Fruit fly (Drosophila melanogaster) whole organism, wandering third instar larva: ENCODE results near the gene CG10550.

ENCODE experiments used
- Abd-B ChIP-seq: fragments of >200 bp; optimal IDR thresholded peaks from 2 replicates; lab custom pipeline; 2017; ENCODE audit warnings: missing biosample characterization, missing genetic modification characterization
- CG32264 ChIP-seq: fragments of 200-800 bp; sonication (Bioruptor generic); optimal IDR thresholded peaks from 2 replicates; lab custom pipeline; 2016; ENCODE audit warnings: missing biosample characterization, missing genetic modification characterization
- CG9705 ChIP-seq: fragments of 200-800 bp; sonication (Bioruptor generic); optimal IDR thresholded peaks from 2 replicates; lab custom pipeline; 2018; ENCODE audit warnings: missing biosample characterization, mild to moderate bottlenecking, missing genetic modification characterization
- CrebA ChIP-seq: fragments of 200-800 bp; sonication (Bioruptor generic); optimal IDR thresholded peaks from 2 replicates; lab custom pipeline; 2016; ENCODE audit warnings: missing biosample characterization, mild to moderate bottlenecking, missing genetic modification characterization, borderline replicate concordance
- Dfd ChIP-seq: fragments of >200 bp; optimal IDR thresholded peaks from 2 replicates; lab custom pipeline; 2017; ENCODE audit warnings: missing biosample characterization, missing genetic modification characterization
- Dif ChIP-seq: fragments of 200-275, 200-300 bp; sonication (Bioruptor generic); optimal IDR thresholded peaks from 2 replicates; lab custom pipeline; 2018; ENCODE audit warnings: missing biosample characterization, missing genetic modification characterization; ENCODE audit not compliant: partially characterized antibody
- GATAd ChIP-seq: sonication (Bioruptor generic); optimal IDR thresholded peaks from 2 replicates; lab custom pipeline; 2016; ENCODE audit warnings: missing biosample characterization, missing genetic modification characterization
- HLH106 ChIP-seq: fragments of 200-800 bp; optimal IDR thresholded peaks from 3 replicates; lab custom pipeline; 2019; ENCODE audit warnings: missing biosample characterization, mild to moderate bottlenecking, missing genetic modification characterization, moderate library complexity
- Hnf4 ChIP-seq: fragments of 200-800 bp; sonication (Bioruptor generic); optimal IDR thresholded peaks from 2 replicates; lab custom pipeline; 2016; ENCODE audit warnings: missing biosample characterization, mild to moderate bottlenecking, missing genetic modification characterization
- Hr78 ChIP-seq: fragments of >200 bp; optimal IDR thresholded peaks from 2 replicates; lab custom pipeline; 2017; ENCODE audit warnings: missing biosample characterization, missing genetic modification characterization
- Hr83 ChIP-seq: fragments of 200-300 bp; sonication (Bioruptor generic); optimal IDR thresholded peaks from 2 replicates; lab custom pipeline; 2016; ENCODE audit warnings: missing biosample characterization, mild to moderate bottlenecking, missing genetic modification characterization, moderate library complexity; ENCODE audit not compliant: poor library complexity, severe bottlenecking
- Jra ChIP-seq: sonication (Bioruptor generic); optimal IDR thresholded peaks from 2 replicates; lab custom pipeline; 2016; ENCODE audit warnings: missing biosample characterization, missing genetic modification characterization
- Mio ChIP-seq: sonication (Bioruptor generic); optimal IDR thresholded peaks from 2 replicates; lab custom pipeline; 2016; ENCODE audit warnings: missing biosample characterization, missing genetic modification characterization
- Myc ChIP-seq: fragments of >200 bp; optimal IDR thresholded peaks from 2 replicates; lab custom pipeline; 2017
- N ChIP-seq: fragments of >200 bp; optimal IDR thresholded peaks from 2 replicates; lab custom pipeline; 2018; ENCODE audit warnings: missing biosample characterization, missing external identifiers, missing genetic modification characterization
- OdsH ChIP-seq: fragments of 200-800 bp; sonication (Bioruptor generic); optimal IDR thresholded peaks from 2 replicates; lab custom pipeline; 2016; ENCODE audit warnings: missing biosample characterization, mild to moderate bottlenecking, missing genetic modification characterization
- Rel ChIP-seq, 2 experiments: fragments of 200-800 bp; sonication (Bioruptor generic) in 1 of 2; optimal IDR thresholded peaks; 2 replicates in 1 of 2; 3 replicates in 1 of 2; lab custom pipeline; 2016 to 2019; ENCODE audit warnings: mild to moderate bottlenecking in 2 of 2, missing biosample characterization in 2 of 2, missing genetic modification characterization in 2 of 2, moderate library complexity in 1 of 2
- Sp1 ChIP-seq: fragments of 200-800 bp; sonication (Bioruptor generic); optimal IDR thresholded peaks from 3 replicates; lab custom pipeline; 2019; ENCODE audit warnings: missing biosample characterization, mild to moderate bottlenecking, missing genetic modification characterization, moderate library complexity
- Vsx2 ChIP-seq: fragments of 200-300, 225-300 bp; sonication (Bioruptor generic); optimal IDR thresholded peaks from 2 replicates; lab custom pipeline; 2018; ENCODE audit warnings: missing biosample characterization, missing genetic modification characterization; ENCODE audit not compliant: partially characterized antibody
- br ChIP-seq: fragments of 200-800 bp; sonication (Bioruptor generic); optimal IDR thresholded peaks from 2 replicates; lab custom pipeline; 2016; ENCODE audit warnings: missing biosample characterization, missing genetic modification characterization
- brk ChIP-seq: fragments of 200-800 bp; sonication (Bioruptor generic); optimal IDR thresholded peaks from 2 replicates; lab custom pipeline; 2016; ENCODE audit warnings: missing biosample characterization, mild to moderate bottlenecking, missing genetic modification characterization
- dl ChIP-seq, 2 experiments: fragments of 175-275, 200-275 bp in 1 of 2; fragments of 200-275 bp in 1 of 2; sonication (Bioruptor generic); optimal IDR thresholded peaks; lab custom pipeline; 2018; ENCODE audit warnings: mild to moderate bottlenecking in 2 of 2, missing biosample characterization in 2 of 2, missing genetic modification characterization in 2 of 2, moderate library complexity in 2 of 2; ENCODE audit not compliant: partially characterized antibody in 2 of 2, insufficient read depth in 1 of 2
- dmrt93B ChIP-seq: fragments of 200-800 bp; sonication (Bioruptor generic); optimal IDR thresholded peaks from 2 replicates; lab custom pipeline; 2018; ENCODE audit warnings: missing biosample characterization, mild to moderate bottlenecking, missing genetic modification characterization
- dsf ChIP-seq: sonication (Bioruptor generic); optimal IDR thresholded peaks from 2 replicates; lab custom pipeline; 2016; ENCODE audit warnings: missing biosample characterization, missing genetic modification characterization, borderline replicate concordance
- ey ChIP-seq: fragments of 200-800 bp; sonication (Bioruptor generic); optimal IDR thresholded peaks from 2 replicates; lab custom pipeline; 2016; ENCODE audit warnings: missing biosample characterization, missing genetic modification characterization
- foxo ChIP-seq, 2 experiments: fragments of 200-800 bp; sonication (Bioruptor generic); optimal IDR thresholded peaks; 2 replicates in 1 of 2; 3 replicates in 1 of 2; lab custom pipeline; 2016 to 2017; ENCODE audit warnings: missing biosample characterization in 2 of 2, missing genetic modification characterization in 2 of 2
- fru ChIP-seq: fragments of 200-800 bp; sonication (Bioruptor generic); optimal IDR thresholded peaks from 3 replicates; lab custom pipeline; 2016; ENCODE audit warnings: missing biosample characterization, mild to moderate bottlenecking, missing genetic modification characterization
- h ChIP-seq: fragments of 200-800 bp; sonication (Bioruptor generic); optimal IDR thresholded peaks from 3 replicates; lab custom pipeline; 2016; ENCODE audit warnings: missing biosample characterization, mild to moderate bottlenecking, missing genetic modification characterization
- jim ChIP-seq: fragments of 175-275, 200-325 bp; sonication (Bioruptor generic); optimal IDR thresholded peaks from 2 replicates; lab custom pipeline; 2016; ENCODE audit warnings: missing biosample characterization, mild to moderate bottlenecking, missing genetic modification characterization
- lola ChIP-seq: fragments of >200 bp; optimal IDR thresholded peaks from 2 replicates; lab custom pipeline; 2017; ENCODE audit warnings: missing biosample characterization, missing genetic modification characterization
- pan ChIP-seq: fragments of >200 bp; optimal IDR thresholded peaks from 2 replicates; lab custom pipeline; 2017
- psq ChIP-seq: fragments of 200-800 bp; sonication (Bioruptor generic); optimal IDR thresholded peaks from 3 replicates; lab custom pipeline; 2017; ENCODE audit warnings: missing biosample characterization, mild to moderate bottlenecking, missing genetic modification characterization, moderate library complexity
- rgr ChIP-seq: fragments of 200-800 bp; sonication (Bioruptor generic); optimal IDR thresholded peaks from 3 replicates; lab custom pipeline; 2016; ENCODE audit warnings: missing biosample characterization, mild to moderate bottlenecking, missing genetic modification characterization
- sage ChIP-seq: fragments of 200-800 bp; sonication (Bioruptor generic); optimal IDR thresholded peaks from 2 replicates; lab custom pipeline; 2016; ENCODE audit warnings: missing biosample characterization, mild to moderate bottlenecking, missing genetic modification characterization
- sv ChIP-seq: fragments of 200-800 bp; sonication (Bioruptor generic); optimal IDR thresholded peaks from 3 replicates; lab custom pipeline; 2016; ENCODE audit warnings: missing biosample characterization, missing genetic modification characterization
- tai ChIP-seq: sonication (Bioruptor generic); optimal IDR thresholded peaks from 2 replicates; lab custom pipeline; 2016; ENCODE audit warnings: missing biosample characterization, missing genetic modification characterization
- usp ChIP-seq: fragments of >200 bp; optimal IDR thresholded peaks from 2 replicates; lab custom pipeline; 2017; ENCODE audit warnings: missing biosample characterization, missing genetic modification characterization
- woc ChIP-seq: sonication (Bioruptor generic); optimal IDR thresholded peaks from 2 replicates; lab custom pipeline; 2016; ENCODE audit warnings: missing biosample characterization, mild to moderate bottlenecking, missing genetic modification characterization

The CG10550 gene

DNA sequence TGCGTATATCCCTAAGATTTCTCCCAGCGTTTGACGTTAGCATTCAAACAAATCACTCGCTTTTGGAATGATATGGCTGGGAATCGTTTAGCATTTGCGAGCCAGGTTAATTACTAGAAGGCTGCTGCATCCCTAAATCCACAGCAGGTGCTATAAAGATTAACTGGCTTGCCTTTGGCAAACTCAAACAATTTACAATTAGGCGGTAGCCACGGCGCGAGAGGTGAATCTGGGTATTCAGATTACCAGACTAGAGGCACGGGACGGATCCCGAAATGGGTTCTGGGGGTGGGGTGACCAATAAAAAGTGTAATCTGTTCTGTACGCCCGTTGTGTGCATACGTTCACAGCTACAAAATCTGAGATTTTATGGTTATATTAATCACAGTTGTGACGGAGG, 27.0 kb downstream of the CG10550 start, which contains the start of gene CG11892 (continued):
- TF ChIP-seq dsf (GFP tag; lab: Kevin White, UChicago) (no peak), Hr78 (no peak), jim (no peak), OdsH (GFP tag; lab: Kevin White, UChicago) (peak; percentile 47), tai (no peak), Dfd (GFP tag; lab: Kevin White, UChicago) (no peak), pan (no peak), sv (GFP tag; lab: Kevin White, UChicago) (no peak)
- TF ChIP-seq, all 38 proteins: peak for 7

DNA sequence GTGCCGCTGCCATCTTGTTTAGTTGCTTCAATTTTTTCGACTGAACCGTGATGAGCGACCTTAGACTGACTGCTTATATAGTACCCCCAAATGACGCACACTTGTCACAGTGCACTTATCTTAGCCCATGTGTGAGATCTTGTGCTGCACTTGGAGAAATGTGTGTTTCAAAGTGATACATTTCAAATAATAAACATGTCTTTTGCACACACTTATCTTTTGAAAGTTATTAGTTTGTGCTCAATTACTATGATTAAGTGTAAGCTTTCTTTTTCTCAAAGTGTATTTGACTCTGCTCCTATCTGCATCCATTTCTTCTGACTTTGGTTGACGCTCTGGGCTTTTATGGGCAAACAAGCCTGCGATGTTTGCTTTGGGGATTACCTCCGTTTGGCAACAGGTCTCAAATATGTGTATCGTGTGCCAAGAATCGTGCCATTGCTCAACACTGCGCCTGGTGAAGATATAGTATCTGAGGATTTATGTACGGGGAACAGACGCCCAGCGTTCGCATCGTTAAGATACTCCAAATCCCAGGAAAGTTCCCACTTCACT, 28.3 kb downstream of the CG10550 start, which contains the start of gene CG10514:
CG10514 (minus strand) TSS at position 51 of the 555 bp plus-strand sequence.
- TF ChIP-seq rgr (GFP tag; lab: Kevin White, UChicago), result peak; percentile 24
- TF ChIP-seq psq (GFP tag; lab: Kevin White, UChicago), result peak; percentile 18
- TF ChIP-seq dmrt93B (GFP tag; lab: Kevin White, UChicago), result no peak
- no peak for TF ChIP-seq dl (GFP tag; optimal IDR thresholded peaks at IDR 0.05; lab: Kevin White, UChicago; ENCODE audit: insufficient read depth in 1 of 2, partially characterized antibody in 2 of 2)
- no peak for TF ChIP-seq GATAd (GFP tag; lab: Kevin White, UChicago)
- no peak for TF ChIP-seq CrebA (GFP tag; lab: Kevin White, UChicago)
- no peak for TF ChIP-seq Vsx2
- TF ChIP-seq sv (GFP tag; lab: Kevin White, UChicago), result no peak
- no peak for TF ChIP-seq dsf (GFP tag; lab: Kevin White, UChicago)
- no peak for TF ChIP-seq N (GFP tag; lab: Kevin White, UChicago)
- TF ChIP-seq jim, result no peak
- no peak for TF ChIP-seq Jra (GFP tag; lab: Kevin White, UChicago)
- TF ChIP-seq lola (GFP tag; lab: Kevin White, UChicago), result no peak
- TF ChIP-seq Abd-B (GFP tag; lab: Kevin White, UChicago), result no peak
- TF ChIP-seq Dif, result no peak
- TF ChIP-seq Hnf4 (GFP tag; lab: Kevin White, UChicago), result no peak
- TF ChIP-seq CG32264 (GFP tag; lab: Kevin White, UChicago), result no peak
- peak; percentile 43 for TF ChIP-seq OdsH (GFP tag; lab: Kevin White, UChicago)
- TF ChIP-seq foxo (GFP tag; optimal IDR thresholded peaks at IDR 0.05; lab: Kevin White, UChicago), result peak in 1 of 2 experiments; percentile 18
- TF ChIP-seq Dfd (GFP tag; lab: Kevin White, UChicago), result no peak
- TF ChIP-seq Mio (GFP tag; lab: Kevin White, UChicago), result no peak
- TF ChIP-seq pan, result no peak
- TF ChIP-seq woc (GFP tag; lab: Kevin White, UChicago), result no peak
- TF ChIP-seq brk (GFP tag; lab: Kevin White, UChicago), result no peak
- TF ChIP-seq ey (GFP tag; lab: Kevin White, UChicago), result peak; percentile 4
- no peak for TF ChIP-seq CG9705
- TF ChIP-seq Hr83 (GFP tag; lab: Kevin White, UChicago), result peak; percentile 77
- TF ChIP-seq fru, result peak; percentile 13
- TF ChIP-seq Myc (lab: Kevin White, UChicago), result no peak
- no peak for TF ChIP-seq h (GFP tag; lab: Kevin White, UChicago)
- TF ChIP-seq Sp1 (GFP tag; lab: Kevin White, UChicago), result peak; percentile 10
- peak; percentile 36 for TF ChIP-seq br (GFP tag; lab: Kevin White, UChicago)
- no peak for TF ChIP-seq usp (GFP tag; lab: Kevin White, UChicago)
- TF ChIP-seq sage (GFP tag; lab: Kevin White, UChicago), result no peak
- TF ChIP-seq HLH106, result no peak
- no peak for TF ChIP-seq Hr78

- TF ChIP-seq h (GFP tag; lab: Kevin White, UChicago) (no peak), HLH106 (no peak), dsf (GFP tag; lab: Kevin White, UChicago) (no peak), Rel (GFP tag; optimal IDR thresholded peaks at IDR 0.05; lab: Kevin White, UChicago) (no peak), Rel (tag; optimal IDR thresholded peaks at IDR 0.05; lab: Kevin White, UChicago) (no peak), fru (no peak), CG32264 (GFP tag; lab: Kevin White, UChicago) (no peak), rgr (GFP tag; lab: Kevin White, UChicago) (no peak), Mio (GFP tag; lab: Kevin White, UChicago) (no peak), GATAd (GFP tag; lab: Kevin White, UChicago) (no peak), Hr78 (no peak)
- TF ChIP-seq, all 38 proteins: peak for 0
Observed at dm6 chr3R:25277112-25277511, 31.1 kb downstream of the CG10550 start, which contains the start of gene CG10513. Gene CG10513 (minus strand): TSS chr3R:25277212.
